Fruit fly (Drosophila melanogaster) whole organism, embryonic: ENCODE data around the gene CG31493.

Experiments
- ATbp ChIP-seq: fragments of 200-800 bp; sonication (Bioruptor generic); optimal IDR thresholded peaks from 2 replicates; lab custom pipeline; 2017; ENCODE audit warnings: missing biosample characterization, mild to moderate bottlenecking, missing genetic modification characterization, missing genetic modification reagents
- Asciz ChIP-seq: fragments of 200-800 bp; sonication (Bioruptor generic); optimal IDR thresholded peaks from 2 replicates; lab custom pipeline; 2017; ENCODE audit warnings: missing biosample characterization, mild to moderate bottlenecking, missing genetic modification characterization, missing genetic modification reagents
- Atf3 ChIP-seq: fragments of 200-800 bp; sonication (Bioruptor generic); optimal IDR thresholded peaks from 3 replicates; lab custom pipeline; 2016; ENCODE audit warnings: missing biosample characterization, missing genetic modification characterization
- Bteb2 ChIP-seq: fragments of 200-800 bp; sonication (Bioruptor generic); optimal IDR thresholded peaks from 2 replicates; lab custom pipeline; 2016; ENCODE audit warnings: missing biosample characterization, missing genetic modification characterization
- C15 ChIP-seq: fragments of 200-800 bp; sonication (Bioruptor generic); IDR thresholded peaks from 3 replicates; pipeline ENCODE4 v1.3.6; 2022; ENCODE audit warnings: missing biosample characterization, missing genetic modification characterization
- CG10274 ChIP-seq: fragments of 200-800 bp; sonication (Bioruptor generic); optimal IDR thresholded peaks from 3 replicates; lab custom pipeline; 2017; ENCODE audit warnings: missing biosample characterization, mild to moderate bottlenecking, missing genetic modification characterization
- CG10321 ChIP-seq: fragments of 200-800 bp; sonication (Bioruptor generic); IDR thresholded peaks from 2 replicates; pipeline ENCODE4 v1.3.6; 2022; ENCODE audit warnings: missing biosample characterization, missing genetic modification characterization
- CG11456 ChIP-seq: fragments of 200-800 bp; sonication (Bioruptor generic); IDR thresholded peaks from 3 replicates; pipeline ENCODE4 v1.3.6; 2022; ENCODE audit warnings: missing biosample characterization, missing genetic modification characterization
- CG11560 ChIP-seq: fragments of 200-800 bp; sonication (Bioruptor generic); IDR thresholded peaks from 3 replicates; pipeline ENCODE4 v1.3.6; 2022; ENCODE audit warnings: missing biosample characterization, missing genetic modification characterization
- CG11695 ChIP-seq: fragments of 200-800 bp; sonication (Bioruptor generic); IDR thresholded peaks from 3 replicates; pipeline ENCODE4 v1.3.6; 2022; ENCODE audit warnings: missing biosample characterization, missing genetic modification characterization
- CG11696 ChIP-seq: fragments of 200-800 bp; sonication (Bioruptor generic); IDR thresholded peaks from 2 replicates; pipeline ENCODE4 v1.3.6; 2022; ENCODE audit warnings: missing biosample characterization, missing genetic modification characterization
- CG12155 ChIP-seq: fragments of 200-800 bp; sonication (Bioruptor generic); optimal IDR thresholded peaks from 3 replicates; lab custom pipeline; 2016; ENCODE audit warnings: missing biosample characterization, missing genetic modification characterization
- CG14441 ChIP-seq: fragments of 200-800 bp; sonication (Bioruptor generic); IDR thresholded peaks from 2 replicates; pipeline ENCODE4 v1.3.6; 2022; ENCODE audit warnings: missing biosample characterization, missing genetic modification characterization
- CG15601 ChIP-seq: fragments of 200-800 bp; sonication (Bioruptor generic); optimal IDR thresholded peaks from 3 replicates; lab custom pipeline; 2019; ENCODE audit warnings: missing biosample characterization, mild to moderate bottlenecking, missing genetic modification characterization, moderate library complexity
- CG1602 ChIP-seq: fragments of 200-800 bp; sonication (Bioruptor generic); optimal IDR thresholded peaks from 3 replicates; lab custom pipeline; 2016; ENCODE audit warnings: missing biosample characterization, missing genetic modification characterization
- CG4617 ChIP-seq: fragments of 200-800 bp; sonication (Bioruptor generic); optimal IDR thresholded peaks from 3 replicates; lab custom pipeline; 2016; ENCODE audit warnings: missing biosample characterization, missing genetic modification characterization, borderline replicate concordance
- CG5953 ChIP-seq: fragments of 200-800 bp; sonication (Bioruptor generic); IDR thresholded peaks from 2 replicates; pipeline ENCODE4 v1.3.6; 2022; ENCODE audit warnings: missing biosample characterization, missing genetic modification characterization
- CG6254 ChIP-seq: fragments of 200-800 bp; sonication (Bioruptor generic); optimal IDR thresholded peaks from 3 replicates; lab custom pipeline; 2017; ENCODE audit warnings: mild to moderate bottlenecking, missing biosample characterization, missing genetic modification reagents, missing genetic modification characterization
- CG6654 ChIP-seq: fragments of 200-800 bp; sonication (Bioruptor generic); optimal IDR thresholded peaks from 2 replicates; lab custom pipeline; 2017; ENCODE audit warnings: missing biosample characterization, mild to moderate bottlenecking, missing genetic modification characterization
- CG7556 ChIP-seq: fragments of 200-800 bp; sonication (Bioruptor generic); optimal IDR thresholded peaks from 2 replicates; lab custom pipeline; 2017; ENCODE audit warnings: missing biosample characterization, mild to moderate bottlenecking, missing genetic modification characterization
- CG8359 ChIP-seq: fragments of 200-800 bp; sonication (Bioruptor generic); optimal IDR thresholded peaks from 2 replicates; lab custom pipeline; 2017; ENCODE audit warnings: missing biosample characterization, mild to moderate bottlenecking, missing genetic modification characterization, borderline replicate concordance
- CG9817 ChIP-seq: fragments of 200-800 bp; sonication (Bioruptor generic); optimal IDR thresholded peaks from 2 replicates; lab custom pipeline; 2018; ENCODE audit warnings: missing biosample characterization, mild to moderate bottlenecking, missing genetic modification characterization, moderate library complexity
- Chrac-16 ChIP-seq: fragments of 200-800 bp; sonication (Bioruptor generic); optimal IDR thresholded peaks from 3 replicates; lab custom pipeline; 2016; ENCODE audit warnings: missing biosample characterization, missing genetic modification characterization
- CoRest ChIP-seq: fragments of 200-800 bp; sonication (Bioruptor generic); optimal IDR thresholded peaks from 3 replicates; lab custom pipeline; 2018; ENCODE audit warnings: missing biosample characterization, mild to moderate bottlenecking, missing genetic modification characterization, moderate library complexity
- Dfd ChIP-seq, 2 experiments: fragments of >200 bp; optimal IDR thresholded peaks; 2 replicates each; lab custom pipeline; 2017; ENCODE audit warnings: missing biosample characterization in 2 of 2, missing genetic modification characterization in 2 of 2
- Dll ChIP-seq: fragments of 200-800 bp; sonication (Bioruptor generic); IDR thresholded peaks from 4 replicates; pipeline ENCODE4 v1.3.6; 2022; ENCODE audit warnings: missing biosample characterization, missing genetic modification characterization; ENCODE audit not compliant: partially characterized antibody
- E2f2 ChIP-seq: fragments of 200-800 bp; sonication (Bioruptor generic); IDR thresholded peaks from 2 replicates; pipeline ENCODE4 v1.3.6; 2022; ENCODE audit warnings: missing biosample characterization, missing genetic modification characterization
- H15 ChIP-seq: fragments of 200-800 bp; sonication (Bioruptor generic); IDR thresholded peaks from 3 replicates; pipeline ENCODE4 v1.3.6; 2022; ENCODE audit warnings: missing biosample characterization, missing genetic modification characterization
- H2.0 ChIP-seq: fragments of 200-800 bp; sonication (Bioruptor generic); IDR thresholded peaks from 2 replicates; pipeline ENCODE4 v1.3.6; 2022; ENCODE audit warnings: missing biosample characterization, missing genetic modification characterization
- Hand ChIP-seq: fragments of 200-800 bp; sonication (Bioruptor generic); optimal IDR thresholded peaks from 2 replicates; lab custom pipeline; 2017; ENCODE audit warnings: mild to moderate bottlenecking, missing biosample characterization, missing genetic modification reagents, missing genetic modification characterization
- HmgZ ChIP-seq: fragments of 200-800 bp; sonication (Bioruptor generic); optimal IDR thresholded peaks from 2 replicates; lab custom pipeline; 2018; ENCODE audit warnings: missing biosample characterization, mild to moderate bottlenecking, missing genetic modification characterization
- Med ChIP-seq: fragments of 200-800 bp; sonication (Bioruptor generic); peaks from one replicate; lab custom pipeline; 2016; ENCODE audit warnings: missing biosample characterization, missing genetic modification characterization, mild to moderate bottlenecking, inconsistent platforms, moderate library complexity
- Nf-YB ChIP-seq: fragments of 200-800 bp; sonication (Bioruptor generic); optimal IDR thresholded peaks from 3 replicates; lab custom pipeline; 2019; ENCODE audit warnings: missing biosample characterization, mild to moderate bottlenecking, missing genetic modification characterization, moderate library complexity
- Sry-β ChIP-seq: fragments of 200-800 bp; sonication (Bioruptor generic); optimal IDR thresholded peaks from 2 replicates; lab custom pipeline; 2018; ENCODE audit warnings: missing biosample characterization, mild to moderate bottlenecking, missing genetic modification characterization, moderate library complexity
- TFAM ChIP-seq: fragments of 200-800 bp; sonication (Bioruptor generic); optimal IDR thresholded peaks from 2 replicates; lab custom pipeline; 2017; ENCODE audit warnings: missing biosample characterization, missing genetic modification characterization, inconsistent platforms
- crol ChIP-seq: fragments of 200-800 bp; sonication (Bioruptor generic); IDR thresholded peaks from 2 replicates; pipeline ENCODE4 v1.3.6; 2022; ENCODE audit warnings: missing biosample characterization, missing genetic modification characterization
- dan ChIP-seq: fragments of 200-800 bp; sonication (Bioruptor generic); IDR thresholded peaks from 2 replicates; pipeline ENCODE4 v1.3.6; 2022; ENCODE audit warnings: missing biosample characterization, missing genetic modification characterization
- exex ChIP-seq: fragments of 200-800 bp; sonication (Bioruptor generic); optimal IDR thresholded peaks from 4 replicates; lab custom pipeline; 2018; ENCODE audit warnings: missing biosample characterization, mild to moderate bottlenecking, missing genetic modification characterization, moderate library complexity
- fu2 ChIP-seq: fragments of 200-800 bp; sonication (Bioruptor generic); optimal IDR thresholded peaks from 2 replicates; lab custom pipeline; 2016; ENCODE audit warnings: missing biosample characterization, missing genetic modification characterization
- gsb ChIP-seq: fragments of 200-800 bp; sonication (Bioruptor generic); IDR thresholded peaks from 2 replicates; pipeline ENCODE4 v1.3.6; 2022; ENCODE audit warnings: missing biosample characterization, missing genetic modification characterization
- her ChIP-seq: fragments of 200-800 bp; sonication (Bioruptor generic); optimal IDR thresholded peaks from 2 replicates; lab custom pipeline; 2016; ENCODE audit warnings: missing biosample characterization, missing genetic modification characterization
- ken ChIP-seq: fragments of 200-800 bp; sonication (Bioruptor generic); IDR thresholded peaks from 3 replicates; pipeline ENCODE4 v1.3.6; 2022; ENCODE audit warnings: missing biosample characterization, missing genetic modification characterization
- kni ChIP-seq: fragments of 200-800 bp; sonication (Bioruptor generic); optimal IDR thresholded peaks from 3 replicates; lab custom pipeline; 2017; ENCODE audit warnings: mild to moderate bottlenecking, missing biosample characterization, missing genetic modification reagents, missing genetic modification characterization
- otp ChIP-seq: fragments of 200-800 bp; sonication (Bioruptor generic); IDR thresholded peaks from 3 replicates; pipeline ENCODE4, ENCODE4 v1.3.6; 2022; ENCODE audit warnings: missing biosample characterization, missing genetic modification characterization
- sr ChIP-seq: fragments of 200-800 bp; sonication (Bioruptor generic); IDR thresholded peaks from 3 replicates; pipeline ENCODE4 v1.3.6; 2022; ENCODE audit warnings: missing biosample characterization, missing genetic modification characterization
- tio ChIP-seq: fragments of 200-800 bp; sonication (Bioruptor generic); optimal IDR thresholded peaks from 2 replicates; lab custom pipeline; 2017; ENCODE audit warnings: missing biosample characterization, missing genetic modification characterization, inconsistent platforms
- unc-4 ChIP-seq: fragments of 200-800 bp; sonication (Bioruptor generic); IDR thresholded peaks from 2 replicates; pipeline ENCODE4 v1.3.6; 2022; ENCODE audit warnings: missing biosample characterization, missing genetic modification characterization; ENCODE audit not compliant: partially characterized antibody
- usp ChIP-seq: fragments of >200 bp; optimal IDR thresholded peaks from 2 replicates; lab custom pipeline; 2017; ENCODE audit warnings: missing biosample characterization, missing genetic modification characterization
- wdn ChIP-seq: fragments of 200-800 bp; sonication (Bioruptor generic); IDR thresholded peaks from 2 replicates; pipeline ENCODE4 v1.3.6; 2022; ENCODE audit warnings: missing biosample characterization, missing genetic modification characterization
- wor ChIP-seq: fragments of 200-800 bp; sonication (Bioruptor generic); IDR thresholded peaks from 2 replicates; pipeline ENCODE4 v1.3.6; 2022; ENCODE audit warnings: missing biosample characterization, missing genetic modification characterization

The CG31493 gene

DNA sequence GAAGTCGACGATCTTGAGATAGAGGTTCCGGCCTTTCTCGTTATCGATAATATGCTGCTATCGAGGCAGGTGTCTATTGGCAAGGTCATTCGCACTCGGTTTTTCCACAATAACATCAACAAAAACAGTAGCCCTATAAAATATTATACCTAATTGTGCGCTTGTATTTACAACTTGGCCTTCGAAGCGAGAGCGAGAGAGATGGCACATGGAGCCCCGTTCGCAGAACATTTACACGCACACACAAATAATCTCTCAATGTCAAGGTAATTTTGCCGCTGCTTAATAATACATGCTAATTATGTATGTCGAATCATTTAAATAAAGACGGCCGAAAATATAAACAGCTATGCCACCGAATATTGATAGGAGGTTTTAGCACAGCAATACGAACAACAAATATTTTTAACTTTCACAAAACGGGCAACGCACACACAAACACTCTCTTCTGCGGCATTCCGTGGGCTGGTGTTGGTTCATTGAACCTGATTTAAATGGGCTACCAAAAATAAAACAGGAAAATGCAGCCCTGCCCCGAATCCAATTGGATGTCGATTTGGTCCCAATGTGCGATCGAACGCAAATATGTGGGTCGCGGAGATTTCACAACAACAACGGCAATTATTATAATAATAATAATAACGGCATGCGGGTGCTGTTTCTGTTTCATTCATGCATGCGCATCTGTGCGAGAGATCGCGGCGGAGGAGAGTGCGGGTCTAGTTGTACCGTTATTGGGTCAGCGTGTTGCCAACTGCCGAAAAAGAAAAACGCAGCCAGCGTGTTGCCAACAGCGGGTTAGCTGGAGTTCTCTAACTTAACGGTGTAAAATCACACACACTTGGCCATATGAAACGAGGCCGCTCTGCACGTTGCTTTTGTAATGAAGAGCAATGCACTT is 8.9 kb upstream of the CG31493 start (continued):
- no peak for TF ChIP-seq E2f2 (GFP tag; lab: Robert Waterston, UW)
- TF ChIP-seq Sry-β = no peak
- TF ChIP-seq Bteb2 (GFP tag; lab: Kevin White, UChicago) = no peak
- no peak for TF ChIP-seq unc-4
- no peak for TF ChIP-seq CG9817
- TF ChIP-seq Dll = no peak; the same call in 3 of the 4 replicates
- no peak for TF ChIP-seq CG7556 (GFP tag; lab: Kevin White, UChicago)
- no peak for TF ChIP-seq CG8359
- no peak for TF ChIP-seq her
- no peak for TF ChIP-seq CG11696 (GFP tag; lab: Robert Waterston, UW)
- TF ChIP-seq H15 (GFP tag; lab: Robert Waterston, UW) = no peak
- no peak for TF ChIP-seq Asciz (GFP tag; lab: Kevin White, UChicago)
- no peak for TF ChIP-seq CG4617
- no peak for TF ChIP-seq CG10274
- no peak for TF ChIP-seq ATbp (GFP tag; lab: Kevin White, UChicago)
- TF ChIP-seq TFAM = no peak
- TF ChIP-seq gsb = no peak
- no peak for TF ChIP-seq Chrac-16 (GFP tag; lab: Kevin White, UChicago)
- TF ChIP-seq CG11456 (GFP tag; lab: Robert Waterston, UW) = no peak
- TF ChIP-seq usp (GFP tag; lab: Kevin White, UChicago) = no peak
- TF ChIP-seq dan (GFP tag; lab: Robert Waterston, UW) = no peak
- TF ChIP-seq CG14441 (GFP tag; lab: Robert Waterston, UW) = no peak
- TF ChIP-seq wor (GFP tag; lab: Robert Waterston, UW) = no peak
- no peak for TF ChIP-seq ken
- no peak for TF ChIP-seq CG6254 (GFP tag; lab: Kevin White, UChicago)
- TF ChIP-seq CG12155 (GFP tag; lab: Kevin White, UChicago) = no peak
- no peak for TF ChIP-seq Atf3
- TF ChIP-seq CG5953 = no peak
- no peak for TF ChIP-seq wdn (GFP tag; lab: Robert Waterston, UW)
- no peak for TF ChIP-seq CG6654 (GFP tag; lab: Kevin White, UChicago)
- TF ChIP-seq CG10321 = peak; percentile 80
- peak; percentile 92 for TF ChIP-seq kni (GFP tag; lab: Kevin White, UChicago)
- TF ChIP-seq fu2 = no peak
- TF ChIP-seq tio (GFP tag; lab: Kevin White, UChicago) = no peak
- no peak for TF ChIP-seq CG11560 (tag; lab: Robert Waterston, UW)
- no peak for TF ChIP-seq Hand
- no peak; the same call in none of the 2 replicates for TF ChIP-seq crol (GFP tag; lab: Robert Waterston, UW)
- TF ChIP-seq sr (GFP tag; lab: Robert Waterston, UW) = peak; percentile 67; the same call in 2 of the 3 replicates
- TF ChIP-seq Dfd (GFP tag; optimal IDR thresholded peaks at IDR 0.05; lab: Kevin White, UChicago) = no peak
- TF ChIP-seq H2.0 (GFP tag; lab: Robert Waterston, UW) = no peak
- TF ChIP-seq CG11695 = 0 out of 3 replicates have a peak, but pooled peaks have one; percentile 30
- peak; percentile 42 for TF ChIP-seq exex
- no peak for TF ChIP-seq CG15601 (tag; lab: Kevin White, UChicago)
- TF ChIP-seq Med (GFP tag; lab: Kevin White, UChicago) = peak; percentile 82
- TF ChIP-seq C15 = no peak
- TF ChIP-seq CG1602 = no peak
- TF ChIP-seq CoRest (tag; lab: Kevin White, UChicago) = no peak
- no peak for TF ChIP-seq HmgZ (tag; lab: Kevin White, UChicago)
- no peak for TF ChIP-seq otp (GFP tag; lab: Robert Waterston, UW)
- peak; percentile 21 for TF ChIP-seq Nf-YB (GFP tag; lab: Kevin White, UChicago)
